Fruit fly (Drosophila melanogaster): Measurements from ENCODE around the gene CG17147.

CG17147 gene

dm6 chr3L:20183345-20184088, 40.2 kb upstream of the CG17147 start (continued):
- no peak for TF ChIP-seq CG7271 (tag; optimal IDR thresholded peaks at IDR 0.05)
- TF ChIP-seq CG42726 (GFP tag; IDR thresholded peaks at IDR 0.05; ENCODE audit: partially characterized antibody), result no peak
- no peak for TF ChIP-seq Bgb (GFP tag; IDR thresholded peaks at IDR 0.05; ENCODE audit: partially characterized antibody)
- TF ChIP-seq Elba2 (GFP tag; optimal IDR thresholded peaks at IDR 0.05), result no peak
- TF ChIP-seq CG1792 (GFP tag; optimal IDR thresholded peaks at IDR 0.05), result no peak
- 0 out of 3 replicates have a peak, but pooled peaks have one; percentile 9 for TF ChIP-seq Mrtf (GFP tag; IDR thresholded peaks at IDR 0.05)
- TF ChIP-seq Hr39 (optimal IDR thresholded peaks at IDR 0.05), result no peak
- TF ChIP-seq CG7963 (GFP tag; IDR thresholded peaks at IDR 0.05; ENCODE audit: partially characterized antibody), result no peak
- peak; percentile 56 for TF ChIP-seq CG18262 (tag; optimal IDR thresholded peaks at IDR 0.05)
- TF ChIP-seq Taf1 (GFP tag; IDR thresholded peaks at IDR 0.05), result no peak
- no peak for TF ChIP-seq corto (GFP tag; optimal IDR thresholded peaks at IDR 0.05)
- TF ChIP-seq mirr (GFP tag; optimal IDR thresholded peaks at IDR 0.05), result no peak
- TF ChIP-seq Usf (GFP tag; optimal IDR thresholded peaks at IDR 0.05), result no peak
- TF ChIP-seq CG12769 (tag; optimal IDR thresholded peaks at IDR 0.05), result no peak
- no peak for TF ChIP-seq Sin3A (optimal IDR thresholded peaks at IDR 0.05)
- no peak for TF ChIP-seq h (optimal IDR thresholded peaks at IDR 0.05)
- peak; percentile 42 for TF ChIP-seq dmrt11E (tag; optimal IDR thresholded peaks at IDR 0.05)
- TF ChIP-seq Jarid2 (GFP tag; optimal IDR thresholded peaks at IDR 0.05), result no peak
- 0 out of 3 replicates have a peak, but pooled peaks have one; percentile 18 for TF ChIP-seq so (GFP tag; IDR thresholded peaks at IDR 0.05)
- TF ChIP-seq CG30403 (GFP tag; optimal IDR thresholded peaks at IDR 0.05), result peak; percentile 58
- TF ChIP-seq ftz-f1 (GFP tag; optimal IDR thresholded peaks at IDR 0.05), result no peak
- TF ChIP-seq CG4424 (GFP tag; optimal IDR thresholded peaks at IDR 0.05), result peak; percentile 60
- peak; percentile 48 for TF ChIP-seq CG12104 (GFP tag; optimal IDR thresholded peaks at IDR 0.05)
- TF ChIP-seq Sry-β (GFP tag; optimal IDR thresholded peaks at IDR 0.05), result no peak
- peak; percentile 56 for TF ChIP-seq bcd (GFP tag; optimal IDR thresholded peaks at IDR 0.05)
- TF ChIP-seq grn (GFP tag; optimal IDR thresholded peaks at IDR 0.05), result no peak
- no peak for TF ChIP-seq shn (GFP tag; optimal IDR thresholded peaks at IDR 0.05)
- TF ChIP-seq ap (GFP tag; IDR thresholded peaks at IDR 0.05), result no peak
- TF ChIP-seq CG4707 (GFP tag; optimal IDR thresholded peaks at IDR 0.05), result no peak
- no peak for TF ChIP-seq rib (GFP tag; IDR thresholded peaks at IDR 0.05)
- no peak for TF ChIP-seq CG3065 (GFP tag; optimal IDR thresholded peaks at IDR 0.05)
- TF ChIP-seq HLH54F (GFP tag; optimal IDR thresholded peaks at IDR 0.05), result peak; percentile 28
- TF ChIP-seq jigr1 (GFP tag; IDR thresholded peaks at IDR 0.05), result no peak
- TF ChIP-seq cwo (GFP tag; optimal IDR thresholded peaks at IDR 0.05), result peak; percentile 59
- TF ChIP-seq crp (GFP tag; optimal IDR thresholded peaks at IDR 0.05), result no peak
- TF ChIP-seq CG12391 (tag; optimal IDR thresholded peaks at IDR 0.05), result peak; percentile 60
- peak; percentile 30 for TF ChIP-seq CG7786 (GFP tag; optimal IDR thresholded peaks at IDR 0.05)
- TF ChIP-seq hbn (GFP tag; IDR thresholded peaks at IDR 0.05; ENCODE audit: partially characterized antibody), result no peak
- TF ChIP-seq CG11560 (tag; IDR thresholded peaks at IDR 0.05), result 0 out of 3 replicates have a peak, but pooled peaks have one; percentile 44
- TF ChIP-seq dysf (GFP tag; IDR thresholded peaks at IDR 0.05), result peak; percentile 69
- TF ChIP-seq jumu (GFP tag; optimal IDR thresholded peaks at IDR 0.05), result no peak
- no peak for TF ChIP-seq CG12744 (GFP tag; optimal IDR thresholded peaks at IDR 0.05)
- no peak for TF ChIP-seq stwl (tag; optimal IDR thresholded peaks at IDR 0.05)
- TF ChIP-seq prd (optimal IDR thresholded peaks at IDR 0.05), result no peak
- TF ChIP-seq prd (GFP tag; IDR thresholded peaks at IDR 0.05), result peak; percentile 58; the same call in 1 of the 3 replicates
- no peak for TF ChIP-seq Asciz (GFP tag; optimal IDR thresholded peaks at IDR 0.05)
- no peak for TF ChIP-seq chn (GFP tag; optimal IDR thresholded peaks at IDR 0.05)
- TF ChIP-seq Rx (GFP tag; IDR thresholded peaks at IDR 0.05), result no peak
- TF ChIP-seq GATAe (GFP tag; conservative IDR thresholded peaks at IDR 0.05), result no peak
- peak; percentile 24 for TF ChIP-seq Camta (GFP tag; optimal IDR thresholded peaks at IDR 0.05)
- no peak for TF ChIP-seq Lpt (GFP tag; optimal IDR thresholded peaks at IDR 0.05)

All from whole organism, embryonic.